Worm (Caenorhabditis elegans): ENCODE measurements around the gene srh-244.
"Not testable (repeated sequence)": the region's sequence is repeated elsewhere in the genome, so short reads cannot be mapped to it uniquely, and the experiment has no call there.

Gene srh-244

DNA sequence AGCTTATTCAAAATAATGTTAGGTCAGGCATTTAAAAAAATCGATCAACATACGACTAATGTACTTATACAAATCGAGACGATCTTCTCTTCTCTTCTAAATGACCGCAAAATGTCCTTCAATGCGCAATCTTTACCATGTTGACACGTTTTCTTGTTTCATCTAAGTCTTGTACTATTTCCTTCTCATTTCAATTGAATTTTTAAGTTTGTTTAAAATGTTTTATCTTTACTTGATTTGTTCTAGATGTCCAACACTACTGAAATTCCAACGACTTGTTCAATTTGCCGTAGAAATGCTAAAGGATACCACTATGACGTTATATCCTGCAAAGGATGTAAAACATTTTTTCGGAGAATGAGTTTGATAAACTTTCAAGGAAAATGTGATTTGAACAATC, 1.7 kb upstream of the srh-244 start, which contains the start of the genes nhr-263 and nhr-148:
TSS of gene nhr-263 (minus strand) at position 101 of the 400 bp plus-strand sequence.
TSS of gene nhr-148 (plus strand) at position 215 of the 400 bp plus-strand sequence.
- TF ChIP-seq nhr-25 (tag; optimal IDR thresholded peaks at IDR 0.05) (peak; percentile 43), nhr-76 (tag; optimal IDR thresholded peaks at IDR 0.05) (no peak)

DNA sequence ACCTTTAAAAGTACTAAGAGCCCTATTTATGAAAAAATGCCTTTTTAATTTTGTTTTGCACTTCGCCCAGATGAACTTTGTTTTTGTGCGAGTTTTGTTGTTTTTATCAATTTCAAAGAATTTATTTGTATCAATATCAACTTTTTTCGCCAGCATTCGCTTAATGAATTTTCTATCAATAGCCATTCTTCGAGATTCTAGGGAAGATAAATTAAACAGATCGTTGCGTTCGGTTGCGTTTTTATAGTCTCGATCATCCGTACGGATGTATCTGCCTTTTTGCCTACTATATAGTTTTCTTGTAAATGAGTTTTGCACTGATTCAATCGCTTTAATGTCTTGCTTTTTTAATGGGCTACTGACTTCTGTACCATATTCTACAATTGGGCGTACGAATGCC, 1.9 kb downstream of the srh-244 start, which contains the start of gene nhr-147:
TSS of gene nhr-147 (plus strand) at position 301 of the 400 bp plus-strand sequence.
- TF ChIP-seq ztf-4, ceh-16, nhr-77 (tag; optimal IDR thresholded peaks at IDR 0.05): not testable (repeated sequence)

DNA sequence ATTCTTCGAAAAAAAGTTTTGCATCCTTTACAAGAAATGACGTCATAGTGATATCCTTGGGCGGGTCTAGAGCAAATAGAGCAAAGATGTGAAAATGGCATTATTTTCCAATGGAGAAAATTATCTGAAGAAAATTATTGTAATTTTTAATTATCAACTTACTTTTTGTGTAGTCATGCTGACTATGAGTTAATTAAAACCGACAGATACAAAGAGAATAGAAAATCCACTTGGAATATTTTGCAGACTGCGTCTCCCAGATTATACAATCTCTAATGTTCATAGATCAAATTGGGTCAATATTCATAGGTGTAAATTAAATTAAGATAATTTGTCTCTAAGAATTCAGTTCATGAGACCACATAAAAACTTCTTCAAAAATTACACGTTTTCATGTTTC, 5.9 kb downstream of the srh-244 start, which contains the start of gene nhr-149:
TSS of gene nhr-149 (minus strand) at position 101 of the 400 bp plus-strand sequence.
- TF ChIP-seq eor-1 (tag; optimal IDR thresholded peaks at IDR 0.05) (no peak), elt-1 (tag; optimal IDR thresholded peaks at IDR 0.05) (no peak), elt-3 (tag; optimal IDR thresholded peaks at IDR 0.05) (no peak), fos-1 (tag; optimal IDR thresholded peaks at IDR 0.05) (no peak), nfya-1 (tag; optimal IDR thresholded peaks at IDR 0.05; ENCODE audit: insufficient read depth) (no peak), nhr-23 (tag; optimal IDR thresholded peaks at IDR 0.05) (no peak), ceh-16 (tag; optimal IDR thresholded peaks at IDR 0.05) (no peak), nhr-43 (tag; optimal IDR thresholded peaks at IDR 0.05; ENCODE audit: poor library complexity, severe bottlenecking) (no peak), sea-2 (GFP tag; optimal IDR thresholded peaks at IDR 0.05) (no peak), hmg-11 (tag; optimal IDR thresholded peaks at IDR 0.05) (no peak), nhr-76 (tag; optimal IDR thresholded peaks at IDR 0.05) (no peak), nhr-11 (tag; optimal IDR thresholded peaks at IDR 0.05) (no peak), ztf-11 (tag; optimal IDR thresholded peaks at IDR 0.05) (no peak), egl-5 (tag; optimal IDR thresholded peaks at IDR 0.05) (no peak), daf-12 (tag; optimal IDR thresholded peaks at IDR 0.05) (no peak), skn-1 (tag; optimal IDR thresholded peaks at IDR 0.05) (no peak), ZK546.5 (tag; optimal IDR thresholded peaks at IDR 0.05) (no peak), tbx-2 (tag; optimal IDR thresholded peaks at IDR 0.05) (no peak), pha-4 (tag; optimal IDR thresholded peaks at IDR 0.05) (no peak)

DNA sequence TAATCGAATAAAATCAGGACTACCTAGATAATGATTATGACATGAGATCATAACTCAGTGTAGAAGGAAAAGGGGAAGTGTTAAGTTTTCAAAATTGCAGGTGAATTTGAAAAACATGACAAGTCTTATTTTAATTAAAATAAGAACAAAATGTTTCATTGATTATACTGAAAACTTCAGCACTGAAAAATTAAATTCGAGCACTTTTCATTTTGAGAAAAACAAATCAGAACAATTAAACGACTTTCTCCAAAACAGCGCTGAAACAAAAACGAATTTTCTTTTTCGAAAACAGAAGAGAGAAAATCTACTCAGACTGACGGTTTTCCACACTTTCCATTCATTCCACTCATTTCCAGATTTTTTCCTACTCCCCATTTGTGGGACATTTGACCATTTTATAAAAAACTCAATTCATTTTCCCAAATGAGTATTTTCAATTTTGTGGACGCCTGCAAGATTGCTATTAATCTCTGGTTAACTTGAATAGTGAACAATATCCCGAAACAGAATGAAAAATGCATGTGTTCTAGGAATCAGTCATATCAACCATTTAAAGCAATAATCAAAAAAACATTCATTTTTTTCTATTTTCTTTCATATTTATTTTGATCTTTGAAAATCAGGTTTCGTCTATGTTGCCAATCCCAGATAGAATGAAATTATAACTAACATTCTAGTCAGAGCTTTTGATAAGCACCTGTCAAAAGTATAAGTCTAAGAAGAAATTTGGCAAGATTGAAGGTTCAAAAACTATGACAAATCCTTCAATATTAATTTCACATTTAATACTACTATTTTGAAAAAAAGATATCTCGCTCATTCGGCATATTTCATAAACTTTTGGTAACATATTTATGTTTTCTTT, 8.8 kb downstream of the srh-244 start, which contains the start of the genes srh-231 and srh-275:
TSS of gene srh-231 (minus strand) at position 51 of the 868 bp plus-strand sequence.
TSS of gene srh-275 (plus strand) at position 818 of the 868 bp plus-strand sequence.
- TF ChIP-seq elt-1 (tag; optimal IDR thresholded peaks at IDR 0.05) (no peak), unc-62 (GFP tag; optimal IDR thresholded peaks at IDR 0.05) (no peak), egl-5 (tag; optimal IDR thresholded peaks at IDR 0.05) (no peak), snpc-4 (tag; optimal IDR thresholded peaks at IDR 0.05) (no peak), pqm-1 (tag; optimal IDR thresholded peaks at IDR 0.05) (no peak), lin-15B (tag; optimal IDR thresholded peaks at IDR 0.05) (no peak), daf-12 (tag; optimal IDR thresholded peaks at IDR 0.05) (no peak)

DNA sequence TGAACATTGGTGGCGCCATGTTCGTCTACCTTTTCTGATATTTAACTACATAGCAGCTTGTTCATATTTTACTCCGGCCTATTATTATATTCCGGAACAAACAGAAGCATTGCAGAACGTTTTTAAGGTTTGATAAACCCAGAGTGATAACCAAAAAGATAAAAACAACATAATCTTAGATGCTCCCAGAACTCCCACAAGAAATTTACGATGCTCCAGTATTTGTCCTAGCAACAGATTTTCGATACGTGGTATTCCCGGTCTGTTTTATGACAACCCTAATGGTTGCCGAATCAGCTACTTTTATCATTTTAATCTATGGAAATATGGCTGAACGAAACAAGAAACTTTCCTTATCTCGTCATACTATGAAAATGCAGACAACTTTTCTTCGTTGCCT, 10.0 kb downstream of the srh-244 start:
- TF ChIP-seq nhr-12 (tag; optimal IDR thresholded peaks at IDR 0.05), result no peak

DNA sequence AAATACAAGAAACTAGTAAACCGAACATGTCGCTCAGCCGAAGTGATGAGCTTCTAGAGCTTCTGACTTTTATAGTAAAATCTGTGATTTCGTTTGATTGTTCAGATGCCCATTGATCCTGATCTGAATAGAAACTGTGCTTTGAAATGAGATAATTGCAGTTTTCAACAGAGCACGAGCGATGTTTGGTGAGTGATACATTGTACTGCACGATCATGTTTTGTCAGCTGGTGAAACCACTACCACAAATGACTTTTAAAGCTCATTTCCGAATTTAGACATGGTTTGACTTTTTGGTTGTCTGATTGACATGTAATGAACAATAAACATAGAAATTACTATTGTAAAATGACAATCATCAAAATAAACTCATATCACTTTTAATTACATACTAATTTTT, 11.8 kb downstream of the srh-244 start, which contains the start of gene tag-293:
TSS of gene tag-293 (minus strand) at position 101 of the 400 bp plus-strand sequence.
- TF ChIP-seq fkh-10 (GFP tag; optimal IDR thresholded peaks at IDR 0.05), result no peak
- TF ChIP-seq nhr-43 (tag; optimal IDR thresholded peaks at IDR 0.05; ENCODE audit: poor library complexity, severe bottlenecking), result no peak
- TF ChIP-seq lin-39 (tag; optimal IDR thresholded peaks at IDR 0.05), result no peak
- no peak for TF ChIP-seq ceh-16 (tag; optimal IDR thresholded peaks at IDR 0.05)
- TF ChIP-seq nhr-12 (tag; optimal IDR thresholded peaks at IDR 0.05), result no peak
- no peak for TF ChIP-seq snpc-4 (tag; optimal IDR thresholded peaks at IDR 0.05)
- no peak for TF ChIP-seq egl-5 (tag; optimal IDR thresholded peaks at IDR 0.05)
- TF ChIP-seq skn-1 (tag; optimal IDR thresholded peaks at IDR 0.05), result no peak
- no peak for TF ChIP-seq elt-1 (tag; optimal IDR thresholded peaks at IDR 0.05)
- TF ChIP-seq hmg-11 (tag; optimal IDR thresholded peaks at IDR 0.05), result no peak
- no peak for TF ChIP-seq unc-39 (tag; optimal IDR thresholded peaks at IDR 0.05)
- no peak for TF ChIP-seq nhr-23 (tag; optimal IDR thresholded peaks at IDR 0.05)
- no peak for TF ChIP-seq ceh-82 (tag; optimal IDR thresholded peaks at IDR 0.05)
- TF ChIP-seq daf-12 (tag; optimal IDR thresholded peaks at IDR 0.05), result no peak

Data from whole organism, L3 larva.